Worm (Caenorhabditis elegans) whole organism, midembryonic: ENCODE results near the gene smvt-1.

Experiments used
- T22C8.4 ChIP-seq: fragments of 200-800 bp; sonication (Bioruptor generic); IDR thresholded peaks from 2 replicates; pipeline ENCODE4 v1.3.6; 2022; ENCODE audit warnings: missing genetic modification characterization, missing compliant biosample characterization
- cog-1 ChIP-seq: sonication (generic microtip); optimal IDR thresholded peaks from 2 replicates; lab custom pipeline; 2016; ENCODE audit warnings: missing genetic modification characterization, missing compliant biosample characterization
- flt-1 ChIP-seq: fragments of 200-800 bp; sonication (Bioruptor generic); IDR thresholded peaks from 2 replicates; pipeline ENCODE4 v1.3.6; 2022; ENCODE audit warnings: missing genetic modification characterization, missing compliant biosample characterization
- klf-2 ChIP-seq: fragments of 200-800 bp; sonication (Bioruptor generic); conservative IDR thresholded peaks from 2 replicates; pipeline ENCODE4 v1.3.6; 2022; ENCODE audit warnings: missing genetic modification reagents, missing genetic modification characterization, missing compliant biosample characterization
- med-1 ChIP-seq: sonication (generic microtip); optimal IDR thresholded peaks from 2 replicates; lab custom pipeline; 2017; ENCODE audit warnings: missing genetic modification characterization, mild to moderate bottlenecking, missing compliant biosample characterization, antibody characterized with exemption, missing genetic modification reagents; ENCODE audit not compliant: insufficient read depth
- ref-1 ChIP-seq: fragments of 200-800 bp; sonication (Bioruptor generic); conservative IDR thresholded peaks from 2 replicates; pipeline ENCODE4 v1.3.6; 2022; ENCODE audit warnings: missing genetic modification reagents, missing genetic modification characterization, missing compliant biosample characterization
- tab-1 ChIP-seq: fragments of 200-800 bp; sonication (Bioruptor generic); IDR thresholded peaks from 2 replicates; pipeline ENCODE4 v1.3.6; 2022; ENCODE audit warnings: missing genetic modification characterization, missing compliant biosample characterization
- ztf-29 ChIP-seq: fragments of 200-800 bp; sonication (Bioruptor generic); IDR thresholded peaks from 2 replicates; pipeline ENCODE4 v1.3.6; 2022; ENCODE audit warnings: missing genetic modification reagents, missing genetic modification characterization, missing compliant biosample characterization

- TF ChIP-seq tab-1 (GFP tag; lab: Robert Waterston, UW) (no peak), T22C8.4 (no peak), ref-1 (no peak), ztf-29 (GFP tag; lab: Robert Waterston, UW) (no peak), klf-2 (GFP tag; lab: Robert Waterston, UW) (no peak), med-1 (GFP tag; lab: Kevin White, UChicago) (no peak), flt-1 (GFP tag; lab: Robert Waterston, UW) (no peak), cog-1 (tag; lab: Kevin White, UChicago) (no peak)
Observed at ce11 chrX:2541003-2541521, 7.7 kb downstream of the smvt-1 start, which contains the start of gene F52H2.3.
